Worm (Caenorhabditis elegans) whole organism, L1 larva: Measurements from ENCODE around the gene srz-38.
A peak's percentile ranks its signal among the peaks of the same experiment; 100 is the strongest.

Experiments
- C04F5.9 ChIP-seq: sonication (generic microtip); optimal IDR thresholded peaks from 2 replicates; lab custom pipeline; 2016; ENCODE audit warnings: missing genetic modification characterization, missing compliant biosample characterization
- C16A3.4 ChIP-seq: fragments of 150-350 bp; optimal IDR thresholded peaks from 2 replicates; lab custom pipeline; 2014; ENCODE audit warnings: missing biosample characterization, missing genetic modification characterization
- F16B12.6 ChIP-seq: fragments of 150-350 bp; optimal IDR thresholded peaks from 2 replicates; lab custom pipeline; 2014; ENCODE audit warnings: missing biosample characterization, missing genetic modification characterization
- aha-1 ChIP-seq: fragments of 150-350 bp; optimal IDR thresholded peaks from 2 replicates; lab custom pipeline; 2014; ENCODE audit warnings: missing biosample characterization, missing genetic modification characterization
- alr-1 ChIP-seq: fragments of 200-800 bp; sonication (Bioruptor generic); optimal IDR thresholded peaks from 2 replicates; lab custom pipeline; 2018; ENCODE audit warnings: borderline replicate concordance, mild to moderate bottlenecking, missing genetic modification characterization, missing compliant biosample characterization
- aly-2 ChIP-seq: fragments of 150-350 bp; optimal IDR thresholded peaks from 2 replicates; lab custom pipeline; 2014; ENCODE audit warnings: missing biosample characterization, missing genetic modification characterization
- blmp-1 ChIP-seq: fragments of 150-350 bp; optimal IDR thresholded peaks from 2 replicates; lab custom pipeline; 2014; ENCODE audit warnings: missing biosample characterization, missing genetic modification characterization
- ceh-8 ChIP-seq: fragments of 200-800 bp; sonication (Bioruptor generic); optimal IDR thresholded peaks from 2 replicates; lab custom pipeline; 2018; ENCODE audit warnings: mild to moderate bottlenecking, missing genetic modification characterization, moderate library complexity, missing compliant biosample characterization
- ceh-90 ChIP-seq: sonication (generic microtip); optimal IDR thresholded peaks from 2 replicates; lab custom pipeline; 2016; ENCODE audit warnings: missing genetic modification characterization, missing compliant biosample characterization
- dpl-1 ChIP-seq, 3 experiments: fragments of 150-350 bp in 2 of 3; sonication (generic microtip) in 1 of 3; optimal IDR thresholded peaks; 2 replicates each; lab custom pipeline; 2014 to 2017; ENCODE audit warnings: missing biosample characterization in 3 of 3, missing genetic modification characterization in 3 of 3, missing genetic modification reagents in 3 of 3
- dsc-1 ChIP-seq: sonication (generic microtip); optimal IDR thresholded peaks from 2 replicates; lab custom pipeline; 2016; ENCODE audit warnings: mild to moderate bottlenecking, missing genetic modification characterization, missing compliant biosample characterization
- efl-3 ChIP-seq: fragments of 200-800 bp; sonication (Bioruptor generic); optimal IDR thresholded peaks from 2 replicates; lab custom pipeline; 2018; ENCODE audit warnings: mild to moderate bottlenecking, missing genetic modification characterization, missing compliant biosample characterization
- elt-2 ChIP-seq: sonication (generic microtip); optimal IDR thresholded peaks from 2 replicates; lab custom pipeline; 2016; ENCODE audit warnings: missing genetic modification characterization, mild to moderate bottlenecking, inconsistent platforms, missing compliant biosample characterization, missing genetic modification reagents
- fkh-10 ChIP-seq: sonication (generic microtip); optimal IDR thresholded peaks from 2 replicates; lab custom pipeline; 2017; ENCODE audit warnings: missing biosample characterization, missing genetic modification reagents, missing genetic modification characterization
- fos-1 ChIP-seq: fragments of 150-350 bp; optimal IDR thresholded peaks from 2 replicates; lab custom pipeline; 2014; ENCODE audit warnings: missing biosample characterization, missing genetic modification characterization
- grh-1 ChIP-seq: fragments of 200-800 bp; sonication (Bioruptor generic); IDR thresholded peaks from 2 replicates; pipeline ENCODE4 v1.3.6; 2022; ENCODE audit warnings: missing genetic modification reagents, missing genetic modification characterization, missing compliant biosample characterization
- hlh-17 ChIP-seq: fragments of 200-800 bp; sonication (Bioruptor generic); optimal IDR thresholded peaks from 2 replicates; lab custom pipeline; 2018; ENCODE audit warnings: missing genetic modification characterization, mild to moderate bottlenecking, missing compliant biosample characterization, moderate library complexity, borderline replicate concordance
- hpl-2 ChIP-seq: fragments of 150-350 bp; optimal IDR thresholded peaks from 2 replicates; lab custom pipeline; 2014; ENCODE audit warnings: missing biosample characterization, missing genetic modification reagents, missing genetic modification characterization
- lin-13 ChIP-seq: fragments of 150-350 bp; optimal IDR thresholded peaks from 2 replicates; lab custom pipeline; 2014; ENCODE audit warnings: missing biosample characterization, missing genetic modification reagents, missing genetic modification characterization
- lin-14 ChIP-seq: fragments of 200-800 bp; sonication (Bioruptor generic); optimal IDR thresholded peaks from 2 replicates; lab custom pipeline; 2018; ENCODE audit warnings: mild to moderate bottlenecking, missing genetic modification characterization, moderate library complexity, missing compliant biosample characterization
- lin-15B ChIP-seq: fragments of 150-350 bp; sonication (generic microtip); optimal IDR thresholded peaks from 3 replicates; lab custom pipeline; 2014; ENCODE audit warnings: missing biosample characterization, missing genetic modification characterization
- lin-39 ChIP-seq: fragments of 150-350 bp; optimal IDR thresholded peaks from 2 replicates; lab custom pipeline; 2014; ENCODE audit warnings: missing biosample characterization, missing genetic modification reagents, missing genetic modification characterization
- lir-3 ChIP-seq: sonication (generic microtip); optimal IDR thresholded peaks from 2 replicates; lab custom pipeline; 2016; ENCODE audit warnings: mild to moderate bottlenecking, missing genetic modification characterization, moderate library complexity, missing compliant biosample characterization; ENCODE audit not compliant: poor library complexity
- lsy-2 ChIP-seq, 2 experiments: fragments of 150-350 bp; optimal IDR thresholded peaks; 2 replicates each; lab custom pipeline; 2014; ENCODE audit warnings: missing biosample characterization in 2 of 2, missing genetic modification characterization in 2 of 2
- mab-9 ChIP-seq: fragments of 200-800 bp; sonication (Bioruptor generic); IDR thresholded peaks from 2 replicates; pipeline ENCODE4 v1.3.6; 2022; ENCODE audit warnings: missing genetic modification reagents, missing genetic modification characterization, missing compliant biosample characterization
- nhr-12 ChIP-seq: sonication (generic microtip); optimal IDR thresholded peaks from 2 replicates; lab custom pipeline; 2017; ENCODE audit warnings: missing biosample characterization, missing genetic modification characterization
- nhr-237 ChIP-seq: fragments of 150-350 bp; optimal IDR thresholded peaks from 2 replicates; lab custom pipeline; 2014; ENCODE audit warnings: missing biosample characterization, missing genetic modification characterization
- nhr-71 ChIP-seq: sonication (generic microtip); optimal IDR thresholded peaks from 2 replicates; lab custom pipeline; 2016; ENCODE audit warnings: mild to moderate bottlenecking, missing genetic modification characterization, moderate library complexity, missing compliant biosample characterization
- nhr-85 ChIP-seq: sonication (generic microtip); peaks from one replicate; lab custom pipeline; 2016; ENCODE audit warnings: missing genetic modification characterization, inconsistent platforms, missing compliant biosample characterization
- nhr-90 ChIP-seq: sonication (generic microtip); optimal IDR thresholded peaks from 2 replicates; lab custom pipeline; 2016; ENCODE audit warnings: mild to moderate bottlenecking, missing genetic modification characterization, missing compliant biosample characterization; ENCODE audit not compliant: poor library complexity
- pag-3 ChIP-seq: sonication (generic microtip); optimal IDR thresholded peaks from 2 replicates; lab custom pipeline; 2017; ENCODE audit warnings: missing genetic modification characterization, mild to moderate bottlenecking, missing compliant biosample characterization, antibody characterized with exemption, borderline replicate concordance; ENCODE audit not compliant: insufficient read depth
- rnt-1 ChIP-seq: sonication (generic microtip); optimal IDR thresholded peaks from 2 replicates; lab custom pipeline; 2016; ENCODE audit warnings: mild to moderate bottlenecking, missing genetic modification characterization, moderate library complexity, missing compliant biosample characterization
- snpc-4 ChIP-seq: fragments of 150-350 bp; optimal IDR thresholded peaks from 2 replicates; lab custom pipeline; 2014; ENCODE audit warnings: missing biosample characterization, missing genetic modification characterization
- snu-23 ChIP-seq: sonication (generic microtip); optimal IDR thresholded peaks from 2 replicates; lab custom pipeline; 2016; ENCODE audit warnings: missing genetic modification characterization, missing compliant biosample characterization
- sox-4 ChIP-seq: sonication (generic microtip); optimal IDR thresholded peaks from 2 replicates; lab custom pipeline; 2016; ENCODE audit warnings: missing genetic modification characterization, missing compliant biosample characterization
- sptf-1 ChIP-seq: fragments of 150-350 bp; optimal IDR thresholded peaks from 2 replicates; lab custom pipeline; 2014; ENCODE audit warnings: missing biosample characterization, missing genetic modification characterization
- sup-37 ChIP-seq: fragments of 200-800 bp; sonication (Bioruptor generic); optimal IDR thresholded peaks from 2 replicates; lab custom pipeline; 2018; ENCODE audit warnings: mild to moderate bottlenecking, missing genetic modification characterization, missing compliant biosample characterization
- tbx-2 ChIP-seq: sonication (generic microtip); optimal IDR thresholded peaks from 2 replicates; lab custom pipeline; 2016; ENCODE audit warnings: missing genetic modification characterization, missing compliant biosample characterization
- unc-130 ChIP-seq: fragments of 150-350 bp; optimal IDR thresholded peaks from 2 replicates; lab custom pipeline; 2017; ENCODE audit warnings: missing biosample characterization, missing genetic modification characterization, inconsistent platforms
- unc-30 ChIP-seq: sonication (generic microtip); optimal IDR thresholded peaks from 2 replicates; lab custom pipeline; 2017; ENCODE audit warnings: missing biosample characterization, missing genetic modification characterization
- unc-98 ChIP-seq: fragments of 200-800 bp; sonication (Bioruptor generic); IDR thresholded peaks from 2 replicates; pipeline ENCODE4 v1.3.6; 2022; ENCODE audit warnings: missing genetic modification characterization, missing compliant biosample characterization
- zag-1 ChIP-seq: fragments of 150-350 bp; optimal IDR thresholded peaks from 2 replicates; lab custom pipeline; 2014; ENCODE audit warnings: missing biosample characterization, missing genetic modification characterization
- zip-4 ChIP-seq: fragments of 200-800 bp; sonication (Bioruptor generic); optimal IDR thresholded peaks from 2 replicates; lab custom pipeline; 2018; ENCODE audit warnings: mild to moderate bottlenecking, missing genetic modification characterization, moderate library complexity, missing compliant biosample characterization

srz-38 gene

DNA sequence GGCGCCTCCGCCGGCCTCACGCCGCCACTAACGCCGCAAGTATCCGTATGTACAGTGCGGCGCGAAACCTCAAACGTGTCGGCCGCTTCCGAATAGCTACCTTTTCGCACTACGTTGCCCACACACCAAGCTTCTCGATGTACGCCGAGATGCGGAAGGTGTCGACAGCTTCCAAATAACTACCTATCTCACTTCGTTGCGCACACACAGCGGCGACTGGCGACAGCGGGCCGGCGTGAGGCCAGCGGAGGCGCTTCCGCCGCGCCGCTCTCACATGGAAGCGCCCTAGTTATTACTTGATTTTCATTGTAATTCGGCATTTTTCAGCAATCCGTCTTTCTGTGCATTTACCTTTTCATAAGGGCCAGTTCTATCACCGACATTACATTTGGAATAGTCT is 4.6 kb upstream of the srz-38 start:
- TF ChIP-seq sox-4 (tag; lab: Kevin White, UChicago) = no peak

- no peak for TF ChIP-seq rnt-1 (tag; lab: Kevin White, UChicago)
- no peak for TF ChIP-seq fkh-10
- no peak for TF ChIP-seq lin-39 (tag; lab: Kevin White, UChicago)
- TF ChIP-seq nhr-90 (tag; lab: Kevin White, UChicago) = no peak
- no peak for TF ChIP-seq nhr-12 (tag; lab: Kevin White, UChicago)
- TF ChIP-seq grh-1 (GFP tag; lab: Robert Waterston, UW) = no peak
- TF ChIP-seq nhr-237 = no peak
- no peak for TF ChIP-seq zag-1 (tag; lab: Kevin White, UChicago)
- no peak for TF ChIP-seq alr-1 (tag; lab: Kevin White, UChicago)
- no peak for TF ChIP-seq blmp-1
- no peak for TF ChIP-seq unc-130
- no peak for TF ChIP-seq C16A3.4 (tag; lab: Kevin White, UChicago)
- no peak for TF ChIP-seq dsc-1 (tag; lab: Kevin White, UChicago)
- TF ChIP-seq dpl-1 (GFP tag; optimal IDR thresholded peaks at IDR 0.05; lab: Kevin White, UChicago) = no peak
- no peak for TF ChIP-seq hlh-17 (GFP tag; lab: Kevin White, UChicago)
- TF ChIP-seq pag-3 (tag; lab: Kevin White, UChicago) = no peak
- no peak for TF ChIP-seq lin-13 (GFP tag; lab: Kevin White, UChicago)
- TF ChIP-seq ceh-90 (tag; lab: Kevin White, UChicago) = no peak
- no peak for TF ChIP-seq zip-4 (GFP tag; lab: Kevin White, UChicago)
Measured at ce11 chrIV:16332585-16332984, 2.6 kb upstream of the srz-38 start, which contains the start of gene srz-71. Gene srz-71, plus strand, starts transcription at chrIV:16332885.

DNA sequence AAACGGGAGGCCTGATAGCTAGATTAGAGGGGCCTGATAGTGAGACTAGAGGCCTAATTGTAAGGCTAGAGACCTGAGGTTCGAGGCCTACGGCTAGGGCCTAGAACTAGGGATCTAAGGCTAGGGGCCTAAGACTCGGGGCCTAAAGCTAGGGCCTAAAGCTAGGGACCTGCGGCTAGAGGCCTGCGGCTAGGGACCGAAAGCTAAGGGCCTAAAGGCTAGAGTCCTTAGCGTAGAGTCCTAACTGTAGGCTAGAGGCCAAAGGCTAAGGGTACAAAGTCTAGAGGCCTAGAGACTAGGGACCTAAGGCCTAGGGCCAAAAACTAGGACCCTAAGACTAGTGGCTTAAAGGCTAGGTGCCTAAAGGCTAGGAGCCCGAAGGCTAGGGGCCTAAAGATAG is 2.0 kb upstream of the srz-38 start:
- no peak for TF ChIP-seq mab-9 (GFP tag; lab: Robert Waterston, UW)
- no peak for TF ChIP-seq C04F5.9 (tag; lab: Kevin White, UChicago)
- no peak for TF ChIP-seq sptf-1 (tag; lab: Kevin White, UChicago)
- no peak for TF ChIP-seq blmp-1

ce11 chrIV:16336721-16337120 is 1.6 kb downstream of the srz-38 start, which contains the start of gene C35D6.13:
Gene C35D6.13, plus strand, starts transcription at chrIV:16337021.
- no peak for TF ChIP-seq nhr-71
- no peak for TF ChIP-seq aha-1
- TF ChIP-seq nhr-85 (tag; lab: Kevin White, UChicago) = peak; percentile 1
- TF ChIP-seq, all 84 proteins: peak for 1

DNA sequence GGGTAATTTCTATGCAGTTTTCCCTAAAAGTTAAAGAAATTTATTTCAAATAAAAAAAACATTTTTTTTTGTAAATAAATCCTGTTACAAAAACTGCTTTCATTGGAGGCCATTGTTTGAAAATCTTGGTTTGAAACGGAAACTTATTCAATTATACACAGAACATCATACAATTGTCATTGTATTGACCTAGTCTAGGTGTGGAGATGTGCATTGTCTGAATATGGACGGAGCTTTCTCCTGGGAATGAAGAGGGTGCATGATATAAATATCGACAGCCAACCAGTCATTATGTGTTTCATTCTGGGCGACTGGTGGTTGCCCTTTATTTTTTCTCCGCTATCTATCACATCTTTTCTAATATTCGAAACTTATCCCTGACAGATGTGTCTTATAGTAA is 11.4 kb downstream of the srz-38 start, which contains the start of gene C35D6.3:
TSS of gene C35D6.3 (plus strand) at position 301 of the 400 bp plus-strand sequence.
- TF ChIP-seq fos-1 (tag; lab: Kevin White, UChicago) = no peak
- no peak for TF ChIP-seq unc-98 (GFP tag; lab: Robert Waterston, UW)
- no peak for TF ChIP-seq nhr-71
- no peak for TF ChIP-seq F16B12.6 (tag; lab: Kevin White, UChicago)
- no peak for TF ChIP-seq lsy-2 (tag; optimal IDR thresholded peaks at IDR 0.05; lab: Kevin White, UChicago)
- no peak for TF ChIP-seq nhr-90 (tag; lab: Kevin White, UChicago)

DNA sequence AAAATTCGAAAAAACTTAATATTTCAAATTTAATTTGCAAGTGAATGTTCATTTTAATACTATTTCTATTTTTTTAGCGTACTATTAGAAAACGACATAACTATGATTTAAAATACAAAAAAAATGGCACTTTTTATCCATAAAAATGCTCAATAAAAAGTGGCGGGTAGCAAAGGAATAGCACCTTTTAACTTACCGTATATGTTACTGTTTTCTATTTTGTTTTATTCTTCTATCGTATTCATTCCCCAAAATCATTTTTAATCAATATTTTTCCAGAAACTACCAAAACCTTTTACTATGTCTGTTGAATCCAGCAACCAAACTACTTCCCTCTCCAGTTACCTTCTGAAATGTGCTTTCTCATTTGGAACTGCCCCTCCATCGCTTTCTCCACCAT is 15.6 kb downstream of the srz-38 start, which contains the start of gene C35D6.4:
TSS of gene C35D6.4 (plus strand) at position 301 of the 400 bp plus-strand sequence.
- TF ChIP-seq tbx-2 (tag; lab: Kevin White, UChicago) = no peak
- no peak for TF ChIP-seq F16B12.6 (tag; lab: Kevin White, UChicago)
- no peak for TF ChIP-seq lir-3 (tag; lab: Kevin White, UChicago)
- TF ChIP-seq lin-15B = no peak
- no peak for TF ChIP-seq mab-9 (GFP tag; lab: Robert Waterston, UW)
- no peak for TF ChIP-seq aly-2
- no peak for TF ChIP-seq ceh-8 (GFP tag; lab: Kevin White, UChicago)
- no peak for TF ChIP-seq unc-30
- TF ChIP-seq lin-14 (GFP tag; lab: Kevin White, UChicago) = no peak
- no peak for TF ChIP-seq efl-3 (GFP tag; lab: Kevin White, UChicago)
- TF ChIP-seq elt-2 (tag; lab: Kevin White, UChicago) = no peak
- TF ChIP-seq pag-3 (tag; lab: Kevin White, UChicago) = no peak
- no peak for TF ChIP-seq sup-37 (GFP tag; lab: Kevin White, UChicago)
- TF ChIP-seq ceh-90 (tag; lab: Kevin White, UChicago) = no peak
- TF ChIP-seq snu-23 (GFP tag; lab: Kevin White, UChicago) = no peak
- TF ChIP-seq hpl-2 (GFP tag; lab: Kevin White, UChicago) = no peak
- no peak for TF ChIP-seq nhr-71
- TF ChIP-seq snpc-4 (tag; lab: Kevin White, UChicago) = no peak
- TF ChIP-seq, all 84 proteins: peak for 0
